Fruit fly (Drosophila melanogaster) whole organism, embryonic: ENCODE data around the gene cactin.

Experiments used
- ATbp ChIP-seq: fragments of 200-800 bp; sonication (Bioruptor generic); optimal IDR thresholded peaks from 2 replicates; lab custom pipeline; 2017; ENCODE audit warnings: missing biosample characterization, mild to moderate bottlenecking, missing genetic modification characterization, missing genetic modification reagents
- Abd-B ChIP-seq: fragments of 200-800 bp; sonication (Bioruptor generic); optimal IDR thresholded peaks from 2 replicates; lab custom pipeline; 2018; ENCODE audit warnings: missing biosample characterization, mild to moderate bottlenecking, missing genetic modification characterization, moderate library complexity
- BEAF-32 ChIP-seq: fragments of 200-800 bp; sonication (Bioruptor generic); optimal IDR thresholded peaks from 3 replicates; lab custom pipeline; 2017; ENCODE audit warnings: missing biosample characterization, missing genetic modification characterization, mild to moderate bottlenecking, moderate library complexity, missing genetic modification reagents
- Bdp1 ChIP-seq: fragments of 200-800 bp; sonication (Bioruptor generic); optimal IDR thresholded peaks from 3 replicates; lab custom pipeline; 2016; ENCODE audit warnings: missing biosample characterization, missing genetic modification characterization
- CG12071 ChIP-seq: fragments of 200-800 bp; sonication (Bioruptor generic); optimal IDR thresholded peaks from 3 replicates; lab custom pipeline; 2018; ENCODE audit warnings: missing biosample characterization, mild to moderate bottlenecking, missing genetic modification characterization
- CG12391 ChIP-seq: fragments of 200-800 bp; sonication (Bioruptor generic); optimal IDR thresholded peaks from 3 replicates; lab custom pipeline; 2018; ENCODE audit warnings: missing biosample characterization, mild to moderate bottlenecking, missing genetic modification characterization, moderate library complexity
- CG13624 ChIP-seq: fragments of 200-800 bp; sonication (Bioruptor generic); optimal IDR thresholded peaks from 2 replicates; lab custom pipeline; 2016; ENCODE audit warnings: missing biosample characterization, missing genetic modification characterization
- CG13775 ChIP-seq: fragments of 200-800 bp; sonication (Bioruptor generic); optimal IDR thresholded peaks from 3 replicates; lab custom pipeline; 2017; ENCODE audit warnings: missing biosample characterization, mild to moderate bottlenecking, missing genetic modification characterization
- CG14050 ChIP-seq: fragments of 200-800 bp; sonication (Bioruptor generic); IDR thresholded peaks from 3 replicates; pipeline ENCODE4 v1.3.6; 2022; ENCODE audit warnings: missing biosample characterization, missing genetic modification characterization
- CG14860 ChIP-seq: fragments of 200-800 bp; sonication (Bioruptor generic); IDR thresholded peaks from 3 replicates; pipeline ENCODE4 v1.3.6; 2022; ENCODE audit warnings: missing biosample characterization, missing genetic modification characterization; ENCODE audit not compliant: partially characterized antibody
- CG15696 ChIP-seq: fragments of 200-800 bp; sonication (Bioruptor generic); optimal IDR thresholded peaks from 2 replicates; lab custom pipeline; 2019; ENCODE audit warnings: missing biosample characterization, mild to moderate bottlenecking, missing genetic modification characterization, moderate library complexity
- CG17359 ChIP-seq: fragments of 200-800 bp; sonication (Bioruptor generic); optimal IDR thresholded peaks from 3 replicates; lab custom pipeline; 2018; ENCODE audit warnings: missing biosample characterization, mild to moderate bottlenecking, missing genetic modification characterization, moderate library complexity
- CG2129 ChIP-seq: fragments of 200-800 bp; sonication (Bioruptor generic); IDR thresholded peaks from 2 replicates; pipeline ENCODE4 v1.3.6; 2022; ENCODE audit warnings: missing biosample characterization, missing genetic modification characterization; ENCODE audit not compliant: partially characterized antibody
- CG31388 ChIP-seq: fragments of 200-800 bp; sonication (Bioruptor generic); optimal IDR thresholded peaks from 2 replicates; lab custom pipeline; 2016; ENCODE audit warnings: missing biosample characterization, missing genetic modification characterization
- CG4404 ChIP-seq: fragments of 200-800 bp; sonication (Bioruptor generic); IDR thresholded peaks from 2 replicates; pipeline ENCODE4 v1.3.6; 2022; ENCODE audit warnings: missing biosample characterization, missing genetic modification characterization
- CG6683 ChIP-seq: fragments of 200-800 bp; sonication (Bioruptor generic); optimal IDR thresholded peaks from 2 replicates; lab custom pipeline; 2017; ENCODE audit warnings: missing biosample characterization, mild to moderate bottlenecking, missing genetic modification characterization, missing genetic modification reagents
- CG7745 ChIP-seq: fragments of 200-800 bp; sonication (Bioruptor generic); optimal IDR thresholded peaks from 2 replicates; lab custom pipeline; 2018; ENCODE audit warnings: missing biosample characterization, mild to moderate bottlenecking, missing genetic modification characterization, moderate library complexity
- CG9727 ChIP-seq: fragments of 200-800 bp; sonication (Bioruptor generic); optimal IDR thresholded peaks from 3 replicates; lab custom pipeline; 2017; ENCODE audit warnings: missing biosample characterization, mild to moderate bottlenecking, missing genetic modification characterization
- CG9817 ChIP-seq: fragments of 200-800 bp; sonication (Bioruptor generic); optimal IDR thresholded peaks from 2 replicates; lab custom pipeline; 2018; ENCODE audit warnings: missing biosample characterization, mild to moderate bottlenecking, missing genetic modification characterization, moderate library complexity
- Dad ChIP-seq: fragments of 200-800 bp; sonication (Bioruptor generic); optimal IDR thresholded peaks from 3 replicates; lab custom pipeline; 2016; ENCODE audit warnings: missing biosample characterization, missing genetic modification characterization
- Dek ChIP-seq: fragments of 200-800 bp; sonication (Bioruptor generic); optimal IDR thresholded peaks from 3 replicates; lab custom pipeline; 2019; ENCODE audit warnings: missing biosample characterization, mild to moderate bottlenecking, missing genetic modification characterization, moderate library complexity
- Fer2 ChIP-seq: fragments of 200-800 bp; sonication (Bioruptor generic); optimal IDR thresholded peaks from 2 replicates; lab custom pipeline; 2018; ENCODE audit warnings: missing biosample characterization, mild to moderate bottlenecking, missing genetic modification characterization, moderate library complexity
- Gsc ChIP-seq: fragments of 200-800 bp; sonication (Bioruptor generic); IDR thresholded peaks from 2 replicates; pipeline ENCODE4 v1.3.6; 2022; ENCODE audit warnings: missing biosample characterization, missing genetic modification characterization
- MTF-1 ChIP-seq: fragments of 200-800 bp; sonication (Bioruptor generic); optimal IDR thresholded peaks from 2 replicates; lab custom pipeline; 2018; ENCODE audit warnings: missing biosample characterization, mild to moderate bottlenecking, missing genetic modification characterization, borderline replicate concordance
- Meics ChIP-seq: fragments of 200-800 bp; sonication (Bioruptor generic); optimal IDR thresholded peaks from 2 replicates; lab custom pipeline; 2017; ENCODE audit warnings: missing biosample characterization, mild to moderate bottlenecking, missing genetic modification characterization
- NC2β ChIP-seq: fragments of 200-800 bp; sonication (Bioruptor generic); optimal IDR thresholded peaks from 2 replicates; lab custom pipeline; 2016; ENCODE audit warnings: missing biosample characterization, missing genetic modification characterization
- PHDP ChIP-seq: fragments of 200-800 bp; sonication (Bioruptor generic); optimal IDR thresholded peaks from 3 replicates; lab custom pipeline; 2018; ENCODE audit warnings: missing biosample characterization, mild to moderate bottlenecking, missing genetic modification characterization, moderate library complexity
- Ravus ChIP-seq: fragments of 200-800 bp; sonication (Bioruptor generic); IDR thresholded peaks from 2 replicates; pipeline ENCODE4 v1.3.6; 2022; ENCODE audit warnings: missing biosample characterization, missing genetic modification characterization
- Sox100B ChIP-seq: fragments of 200-800 bp; sonication (Bioruptor generic); optimal IDR thresholded peaks from 3 replicates; lab custom pipeline; 2018; ENCODE audit warnings: missing biosample characterization, mild to moderate bottlenecking, missing genetic modification characterization
- YL-1 ChIP-seq: fragments of 200-800 bp; sonication (Bioruptor generic); optimal IDR thresholded peaks from 3 replicates; lab custom pipeline; 2017; ENCODE audit warnings: missing biosample characterization, mild to moderate bottlenecking, missing genetic modification characterization
- bowl ChIP-seq: fragments of 200-800 bp; sonication (Bioruptor generic); IDR thresholded peaks from 2 replicates; pipeline ENCODE4 v1.3.6; 2022; ENCODE audit warnings: missing biosample characterization, missing genetic modification characterization
- cas ChIP-seq: fragments of 200-800 bp; sonication (Bioruptor generic); IDR thresholded peaks from 2 replicates; pipeline ENCODE4 v1.3.6; 2022; ENCODE audit warnings: missing biosample characterization, missing genetic modification characterization
- cato ChIP-seq: fragments of 200-800 bp; sonication (Bioruptor generic); optimal IDR thresholded peaks from 2 replicates; lab custom pipeline; 2016; ENCODE audit warnings: missing biosample characterization, missing genetic modification characterization, borderline replicate concordance
- ci ChIP-seq: fragments of 200-800 bp; sonication (Bioruptor generic); IDR thresholded peaks from 3 replicates; pipeline ENCODE4 v1.3.6; 2022; ENCODE audit warnings: missing biosample characterization, missing genetic modification characterization
- dimm ChIP-seq: fragments of 200-800 bp; sonication (Bioruptor generic); IDR thresholded peaks from 2 replicates; pipeline ENCODE4 v1.3.6; 2022; ENCODE audit warnings: missing biosample characterization, missing genetic modification characterization
- ewg ChIP-seq: fragments of 200-800 bp; sonication (Bioruptor generic); optimal IDR thresholded peaks from 3 replicates; lab custom pipeline; 2017; ENCODE audit warnings: mild to moderate bottlenecking, missing biosample characterization, missing genetic modification reagents, missing genetic modification characterization
- gcm ChIP-seq: fragments of 200-800 bp; sonication (Bioruptor generic); optimal IDR thresholded peaks from 2 replicates; lab custom pipeline; 2019; ENCODE audit warnings: missing biosample characterization, mild to moderate bottlenecking, missing genetic modification characterization, moderate library complexity
- gro ChIP-seq: fragments of 200-800 bp; sonication (Bioruptor generic); optimal IDR thresholded peaks from 2 replicates; lab custom pipeline; 2016; ENCODE audit warnings: missing biosample characterization, missing genetic modification characterization
- gsb ChIP-seq: fragments of 200-800 bp; sonication (Bioruptor generic); IDR thresholded peaks from 2 replicates; pipeline ENCODE4 v1.3.6; 2022; ENCODE audit warnings: missing biosample characterization, missing genetic modification characterization
- gt ChIP-seq: fragments of 200-800 bp; sonication (Bioruptor generic); IDR thresholded peaks from 2 replicates; pipeline ENCODE4 v1.3.6; 2022; ENCODE audit warnings: missing biosample characterization, missing genetic modification characterization
- hbn ChIP-seq: fragments of 200-800 bp; sonication (Bioruptor generic); IDR thresholded peaks from 2 replicates; pipeline ENCODE4 v1.3.6; 2022; ENCODE audit warnings: missing biosample characterization, missing genetic modification characterization; ENCODE audit not compliant: partially characterized antibody
- kay ChIP-seq: fragments of 200-800 bp; sonication (Bioruptor generic); optimal IDR thresholded peaks from 2 replicates; lab custom pipeline; 2016; ENCODE audit warnings: missing biosample characterization, missing genetic modification characterization
- rib ChIP-seq: fragments of 200-800 bp; sonication (Bioruptor generic); IDR thresholded peaks from 2 replicates; pipeline ENCODE4 v1.3.6; 2022; ENCODE audit warnings: missing biosample characterization, missing genetic modification characterization
- sd ChIP-seq: fragments of 200-800 bp; sonication (Bioruptor generic); optimal IDR thresholded peaks from 3 replicates; lab custom pipeline; 2018; ENCODE audit warnings: missing biosample characterization, mild to moderate bottlenecking, missing genetic modification characterization, moderate library complexity
- sob ChIP-seq: fragments of 200-800 bp; sonication (Bioruptor generic); IDR thresholded peaks from 2 replicates; pipeline ENCODE4 v1.3.6; 2022; ENCODE audit warnings: missing biosample characterization, missing genetic modification characterization
- tll ChIP-seq, 2 experiments: fragments of 200-800 bp in 1 of 2; fragments of >200 bp in 1 of 2; sonication (Bioruptor generic) in 1 of 2; optimal IDR thresholded peaks; 2 replicates each; lab custom pipeline; 2017 to 2019; ENCODE audit warnings: missing biosample characterization in 2 of 2, missing genetic modification characterization in 2 of 2, mild to moderate bottlenecking in 1 of 2, moderate library complexity in 1 of 2
- trem ChIP-seq: fragments of 200-800 bp; optimal IDR thresholded peaks from 3 replicates; lab custom pipeline; 2019; ENCODE audit warnings: missing biosample characterization, mild to moderate bottlenecking, missing genetic modification characterization, moderate library complexity
- yki ChIP-seq: fragments of >200 bp; optimal IDR thresholded peaks from 3 replicates; lab custom pipeline; 2018

cactin gene

DNA sequence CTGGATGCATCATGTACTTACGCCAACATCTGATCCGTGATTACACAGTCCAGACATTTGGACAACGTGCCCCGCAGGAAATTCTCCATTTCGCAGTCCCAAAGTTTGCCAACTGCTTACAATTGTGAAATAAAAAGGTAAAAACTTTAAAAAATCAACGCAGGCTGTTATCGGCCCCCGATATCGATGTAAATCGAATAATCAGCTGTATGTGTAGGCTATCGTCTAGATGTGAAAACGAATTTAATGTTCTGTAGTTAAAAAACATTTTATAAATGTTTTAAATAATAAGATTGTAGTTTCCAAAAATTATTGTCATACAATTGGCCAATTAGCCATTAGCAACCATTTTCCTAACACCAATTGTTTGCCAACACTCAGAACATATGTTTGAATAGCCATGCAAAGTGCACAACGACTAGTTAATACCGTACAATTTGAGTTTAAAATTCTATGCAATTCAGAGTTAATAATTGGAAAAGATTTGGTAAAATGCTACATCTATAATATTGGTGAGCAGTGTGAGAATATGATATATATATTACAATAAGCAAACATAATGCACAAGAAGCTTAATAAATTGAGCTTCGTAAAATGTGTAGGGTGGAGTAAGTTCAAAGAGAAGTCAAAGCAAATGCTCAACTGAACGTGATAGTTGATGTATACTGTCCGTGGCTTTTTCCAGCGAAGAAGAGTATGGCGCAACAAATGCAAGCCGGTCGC, 5.8 kb downstream of the cactin start, which contains the start of the genes CG11710 and mal (continued):
- peak; percentile 43 for TF ChIP-seq BEAF-32 (GFP tag; lab: Kevin White, UChicago)
- TF ChIP-seq yki (lab: Kevin White, UChicago) = no peak
- TF ChIP-seq Bdp1 (GFP tag; lab: Kevin White, UChicago) = no peak
- no peak for TF ChIP-seq bowl (GFP tag; lab: Robert Waterston, UW)
- TF ChIP-seq dimm = 0 out of 2 replicates have a peak, but pooled peaks have one; percentile 33
- TF ChIP-seq CG13624 (GFP tag; lab: Kevin White, UChicago) = peak; percentile 88
- peak; percentile 65 for TF ChIP-seq Dek
- TF ChIP-seq gro (GFP tag; lab: Kevin White, UChicago) = peak; percentile 84
- peak; percentile 47 for TF ChIP-seq cato (GFP tag; lab: Kevin White, UChicago)
- no peak for TF ChIP-seq gt (GFP tag; lab: Robert Waterston, UW)
- no peak for TF ChIP-seq tll (GFP tag; optimal IDR thresholded peaks at IDR 0.05; lab: Kevin White, UChicago)
- no peak for TF ChIP-seq CG7745 (tag; lab: Kevin White, UChicago)
- TF ChIP-seq CG9817 (tag; lab: Kevin White, UChicago) = peak; percentile 67
- TF ChIP-seq CG12071 = no peak
- TF ChIP-seq PHDP (tag; lab: Kevin White, UChicago) = peak; percentile 74
- peak; percentile 85 for TF ChIP-seq Abd-B
- TF ChIP-seq MTF-1 = no peak
- peak; percentile 78 for TF ChIP-seq sob (GFP tag; lab: Robert Waterston, UW)
- peak; percentile 57; the same call in 2 of the 3 replicates for TF ChIP-seq CG14860 (GFP tag; lab: Robert Waterston, UW)
- no peak for TF ChIP-seq CG2129 (GFP tag; lab: Robert Waterston, UW)
- peak; percentile 54; the same call in 2 of the 3 replicates for TF ChIP-seq CG14050 (GFP tag; lab: Robert Waterston, UW)
- TF ChIP-seq cas (GFP tag; lab: Robert Waterston, UW) = no peak
- peak; percentile 85 for TF ChIP-seq Meics (GFP tag; lab: Kevin White, UChicago)
- TF ChIP-seq CG17359 (tag; lab: Kevin White, UChicago) = peak; percentile 81
- TF ChIP-seq trem (tag; lab: Kevin White, UChicago) = peak; percentile 60
- TF ChIP-seq ewg (GFP tag; lab: Kevin White, UChicago) = peak; percentile 42
- TF ChIP-seq CG9727 (GFP tag; lab: Kevin White, UChicago) = peak; percentile 62
- TF ChIP-seq Fer2 (tag; lab: Kevin White, UChicago) = peak; percentile 75
- TF ChIP-seq CG6683 (GFP tag; lab: Kevin White, UChicago) = peak; percentile 70
- TF ChIP-seq Sox100B (GFP tag; lab: Kevin White, UChicago) = no peak
- TF ChIP-seq ATbp = no peak
- peak; percentile 54 for TF ChIP-seq kay (GFP tag; lab: Kevin White, UChicago)
- peak; percentile 68 for TF ChIP-seq CG15696
- no peak for TF ChIP-seq gcm
- TF ChIP-seq rib (GFP tag; lab: Robert Waterston, UW) = no peak
- no peak for TF ChIP-seq gsb
- peak; percentile 69; the same call in 2 of the 3 replicates for TF ChIP-seq ci
- TF ChIP-seq hbn = no peak
- peak; percentile 38 for TF ChIP-seq NC2β (GFP tag; lab: Kevin White, UChicago)
- TF ChIP-seq CG13775 (GFP tag; lab: Kevin White, UChicago) = peak; percentile 69
- TF ChIP-seq YL-1 (GFP tag; lab: Kevin White, UChicago) = peak; percentile 36
- peak; percentile 60 for TF ChIP-seq Gsc (GFP tag; lab: Robert Waterston, UW)
- peak; percentile 31 for TF ChIP-seq Ravus (GFP tag; lab: Robert Waterston, UW)
- TF ChIP-seq CG31388 (GFP tag; lab: Kevin White, UChicago) = peak; percentile 52
- peak; percentile 58 for TF ChIP-seq Dad (GFP tag; lab: Kevin White, UChicago)
- peak; percentile 70 for TF ChIP-seq CG12391
- TF ChIP-seq sd (tag; lab: Kevin White, UChicago) = no peak
- peak; percentile 58; the same call in 1 of the 2 replicates for TF ChIP-seq CG4404
